Worm (Caenorhabditis elegans) whole organism, young adult: ENCODE data around the gene lin-52.

Source experiments
- F10E7.11 ChIP-seq: sonication (generic microtip); optimal IDR thresholded peaks from 2 replicates; lab custom pipeline; 2017; ENCODE audit warnings: mild to moderate bottlenecking, missing genetic modification characterization, moderate library complexity, missing compliant biosample characterization
- F57A8.1 ChIP-seq: fragments of 200-800 bp; sonication (Bioruptor generic); optimal IDR thresholded peaks from 2 replicates; lab custom pipeline; 2018; ENCODE audit warnings: mild to moderate bottlenecking, missing genetic modification characterization, moderate library complexity, missing compliant biosample characterization
- K12H6.12 ChIP-seq: fragments of 200-800 bp; sonication (Bioruptor generic); optimal IDR thresholded peaks from 2 replicates; lab custom pipeline; 2018; ENCODE audit warnings: mild to moderate bottlenecking, missing genetic modification characterization, missing compliant biosample characterization
- T26A5.8 ChIP-seq: sonication (generic microtip); optimal IDR thresholded peaks from 2 replicates; lab custom pipeline; 2016; ENCODE audit warnings: missing genetic modification characterization, missing compliant biosample characterization
- Y53G8AR.9 ChIP-seq: fragments of 200-800 bp; sonication (Bioruptor generic); conservative IDR thresholded peaks from 2 replicates; pipeline ENCODE4 v1.3.6; 2022; ENCODE audit warnings: missing genetic modification reagents, missing genetic modification characterization, missing compliant biosample characterization
- ZK185.1 ChIP-seq: sonication (generic microtip); optimal IDR thresholded peaks from 2 replicates; lab custom pipeline; 2016; ENCODE audit warnings: mild to moderate bottlenecking, missing genetic modification characterization, missing compliant biosample characterization; ENCODE audit not compliant: poor library complexity, severe bottlenecking
- ama-1 ChIP-seq, 3 experiments: fragments of 150-350 bp in 1 of 3; sonication (generic microtip) in 2 of 3; optimal IDR thresholded peaks; 2 replicates each; lab custom pipeline; 2014 to 2018; ENCODE audit warnings: missing biosample characterization in 2 of 3, missing genetic modification characterization in 2 of 3, missing genetic modification reagents in 2 of 3
- attf-5 ChIP-seq: fragments of 200-800 bp; sonication (Bioruptor generic); optimal IDR thresholded peaks from 2 replicates; lab custom pipeline; 2018; ENCODE audit warnings: mild to moderate bottlenecking, missing genetic modification characterization, missing compliant biosample characterization
- bed-1 ChIP-seq: fragments of 200-800 bp; sonication (Bioruptor generic); IDR thresholded peaks from 2 replicates; pipeline ENCODE4 v1.3.6; 2022; ENCODE audit warnings: missing genetic modification reagents, missing genetic modification characterization, missing compliant biosample characterization
- cebp-1 ChIP-seq, 2 experiments: fragments of 200-800 bp in 1 of 2; sonication (Bioruptor generic) in 1 of 2; sonication (generic microtip) in 1 of 2; IDR thresholded peaks in 1 of 2; optimal IDR thresholded peaks in 1 of 2; 2 replicates each; pipeline versions ENCODE4 v1.3.6 to Lab custom; 2017 to 2022; ENCODE audit warnings: missing compliant biosample characterization in 2 of 2, missing genetic modification characterization in 2 of 2, mild to moderate bottlenecking in 1 of 2, missing genetic modification reagents in 1 of 2, moderate library complexity in 1 of 2
- ceh-100 ChIP-seq: fragments of 200-800 bp; sonication (Bioruptor generic); IDR thresholded peaks from 2 replicates; pipeline ENCODE4 v1.3.6; 2022; ENCODE audit warnings: missing genetic modification reagents, missing genetic modification characterization, missing compliant biosample characterization
- ceh-79 ChIP-seq: sonication (generic microtip); optimal IDR thresholded peaks from 2 replicates; lab custom pipeline; 2017; ENCODE audit warnings: mild to moderate bottlenecking, missing genetic modification characterization, missing compliant biosample characterization
- ceh-91 ChIP-seq: fragments of 200-800 bp; sonication (Bioruptor generic); IDR thresholded peaks from 2 replicates; pipeline ENCODE4 v1.3.6; 2022; ENCODE audit warnings: missing genetic modification reagents, missing genetic modification characterization, missing compliant biosample characterization
- dox-1 ChIP-seq: fragments of 200-800 bp; sonication (Bioruptor generic); IDR thresholded peaks from 2 replicates; pipeline ENCODE4 v1.3.6; 2022; ENCODE audit warnings: missing genetic modification reagents, missing genetic modification characterization, missing compliant biosample characterization
- gei-17 ChIP-seq: fragments of 200-800 bp; sonication (Bioruptor generic); optimal IDR thresholded peaks from 2 replicates; lab custom pipeline; 2018; ENCODE audit warnings: mild to moderate bottlenecking, missing genetic modification characterization, missing compliant biosample characterization
- hlh-26 ChIP-seq: fragments of 200-800 bp; sonication (Bioruptor generic); conservative IDR thresholded peaks from 2 replicates; pipeline ENCODE4 v1.3.6; 2022; ENCODE audit warnings: missing genetic modification reagents, missing genetic modification characterization, missing compliant biosample characterization
- lag-1 ChIP-seq: fragments of 200-800 bp; sonication (Bioruptor generic); IDR thresholded peaks from 2 replicates; pipeline ENCODE4 v1.3.6; 2022; ENCODE audit warnings: missing genetic modification reagents, missing genetic modification characterization, missing compliant biosample characterization
- lin-35 ChIP-seq, 3 experiments: fragments of 150-350 bp in 2 of 3; sonication (generic microtip) in 1 of 3; optimal IDR thresholded peaks; 2 replicates each; lab custom pipeline; 2014 to 2018; ENCODE audit warnings: missing biosample characterization in 3 of 3, missing genetic modification characterization in 3 of 3, missing genetic modification reagents in 3 of 3
- lir-1 ChIP-seq: fragments of 200-800 bp; sonication (Bioruptor generic); conservative IDR thresholded peaks from 2 replicates; pipeline ENCODE4 v1.3.6; 2022; ENCODE audit warnings: missing genetic modification reagents, missing genetic modification characterization, missing compliant biosample characterization
- lsl-1 ChIP-seq: fragments of 200-800 bp; sonication (Bioruptor generic); optimal IDR thresholded peaks from 2 replicates; lab custom pipeline; 2018; ENCODE audit warnings: mild to moderate bottlenecking, missing genetic modification characterization, moderate library complexity, missing compliant biosample characterization
- madf-6 ChIP-seq: fragments of 200-800 bp; sonication (Bioruptor generic); IDR thresholded peaks from 2 replicates; pipeline ENCODE4 v1.3.6; 2022; ENCODE audit warnings: missing genetic modification reagents, missing genetic modification characterization, missing compliant biosample characterization
- madf-8 ChIP-seq: fragments of 200-800 bp; sonication (Bioruptor generic); conservative IDR thresholded peaks from 2 replicates; pipeline ENCODE4 v1.3.6; 2022; ENCODE audit warnings: missing genetic modification reagents, missing genetic modification characterization, missing compliant biosample characterization
- mes-4 ChIP-seq: sonication (generic microtip); optimal IDR thresholded peaks from 2 replicates; lab custom pipeline; 2016; ENCODE audit warnings: missing genotype, missing genetic modification characterization, missing compliant biosample characterization
- nfyb-1 ChIP-seq: fragments of 200-800 bp; sonication (Bioruptor generic); IDR thresholded peaks from 2 replicates; pipeline ENCODE4 v1.3.6; 2022; ENCODE audit warnings: missing genetic modification reagents, missing genetic modification characterization, missing compliant biosample characterization
- nhr-179 ChIP-seq: sonication (generic microtip); optimal IDR thresholded peaks from 2 replicates; lab custom pipeline; 2016; ENCODE audit warnings: mild to moderate bottlenecking, missing genetic modification characterization, missing compliant biosample characterization
- nhr-80 ChIP-seq: sonication (generic microtip); optimal IDR thresholded peaks from 2 replicates; lab custom pipeline; 2016; ENCODE audit warnings: missing genetic modification characterization, missing compliant biosample characterization
- snpc-3.4 ChIP-seq: sonication (generic microtip); optimal IDR thresholded peaks from 2 replicates; lab custom pipeline; 2017; ENCODE audit warnings: missing genetic modification characterization, mild to moderate bottlenecking, missing compliant biosample characterization, antibody characterized with exemption, moderate library complexity, missing genotype, missing genetic modification reagents
- tlf-1 ChIP-seq: fragments of 200-800 bp; sonication (Bioruptor generic); optimal IDR thresholded peaks from 2 replicates; lab custom pipeline; 2018; ENCODE audit warnings: mild to moderate bottlenecking, missing genetic modification characterization, missing compliant biosample characterization
- unc-130 ChIP-seq: sonication (generic microtip); optimal IDR thresholded peaks from 2 replicates; lab custom pipeline; 2016; ENCODE audit warnings: missing genetic modification reagents, missing genetic modification characterization, missing compliant biosample characterization
- zfh-2 ChIP-seq: fragments of 200-800 bp; sonication (Bioruptor generic); conservative IDR thresholded peaks from 2 replicates; pipeline ENCODE4 v1.3.6; 2022; ENCODE audit warnings: missing genetic modification reagents, missing genetic modification characterization, missing compliant biosample characterization
- zim-3 ChIP-seq: sonication (generic microtip); optimal IDR thresholded peaks from 2 replicates; lab custom pipeline; 2017; ENCODE audit warnings: mild to moderate bottlenecking, missing genetic modification characterization, moderate library complexity, missing compliant biosample characterization
- ztf-25 ChIP-seq: fragments of 200-800 bp; sonication (Bioruptor generic); IDR thresholded peaks from 2 replicates; pipeline ENCODE4 v1.3.6; 2022; ENCODE audit warnings: missing genetic modification reagents, missing genetic modification characterization, missing compliant biosample characterization
- ztf-26 ChIP-seq: sonication (generic microtip); optimal IDR thresholded peaks from 2 replicates; lab custom pipeline; 2017; ENCODE audit warnings: missing genetic modification characterization, missing compliant biosample characterization

The lin-52 gene

DNA sequence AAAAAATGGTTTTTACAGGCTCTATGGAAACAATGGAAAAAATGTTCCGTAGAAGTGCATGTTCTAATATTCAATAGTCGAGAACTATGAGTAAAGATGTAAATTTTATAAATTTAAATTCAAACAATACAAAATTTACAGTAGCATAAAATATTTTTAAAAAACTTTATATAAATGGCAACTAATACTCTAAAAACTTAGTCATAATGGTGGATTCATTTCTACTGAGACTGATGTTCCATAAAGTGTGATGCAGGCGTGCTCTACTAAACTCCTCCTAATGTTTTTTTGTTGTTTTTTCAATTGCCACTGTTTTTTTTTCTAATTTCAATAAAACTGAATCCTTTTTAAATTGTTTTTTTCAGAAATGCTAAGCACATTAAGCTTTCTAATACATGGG lies 16.4 kb downstream of the lin-52 start, which contains the start of gene gtap-2:
TSS of gene gtap-2 (plus strand) at position 366 of the 400 bp plus-strand sequence.
- peak; percentile 7 for TF ChIP-seq ZK185.1 (tag; lab: Kevin White, UChicago)
- TF ChIP-seq ztf-25 (GFP tag; lab: Robert Waterston, UW), result no peak
- TF ChIP-seq ceh-79 (tag; lab: Kevin White, UChicago), result no peak
- TF ChIP-seq nhr-179 (tag; lab: Kevin White, UChicago), result no peak
- TF ChIP-seq unc-130 (GFP tag; lab: Kevin White, UChicago), result no peak
- no peak for TF ChIP-seq lir-1 (GFP tag; lab: Robert Waterston, UW)
- peak; percentile 85 for TF ChIP-seq ceh-100

DNA sequence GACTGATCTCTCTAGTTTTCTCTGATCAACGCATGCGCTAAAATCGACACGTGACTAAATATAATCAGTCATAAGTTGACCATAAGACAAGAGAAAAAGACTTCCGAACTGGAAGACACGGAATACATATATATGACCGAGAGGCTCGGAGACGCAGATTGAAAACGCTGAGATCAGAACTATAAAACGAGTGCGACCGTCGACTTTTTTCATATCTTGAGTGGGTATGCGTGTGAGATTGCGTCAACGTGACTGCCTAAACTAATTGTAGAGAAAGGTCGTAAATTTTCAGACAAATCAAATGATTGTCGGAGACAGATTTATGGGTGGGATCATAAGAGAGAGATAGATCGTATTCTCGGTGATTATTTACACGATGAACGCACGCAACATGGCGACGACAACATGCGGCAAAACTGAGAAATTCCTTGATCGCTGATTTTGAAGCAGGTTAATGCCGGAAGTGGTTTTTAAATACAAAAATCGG lies 16.9 kb downstream of the lin-52 start:
- TF ChIP-seq mes-4 (tag; lab: Kevin White, UChicago) (no peak), lsl-1 (no peak), dox-1 (GFP tag; lab: Robert Waterston, UW) (no peak), tlf-1 (no peak), gei-17 (GFP tag; lab: Kevin White, UChicago) (no peak), ZK185.1 (tag; lab: Kevin White, UChicago) (no peak), F10E7.11 (tag; lab: Kevin White, UChicago) (no peak), zim-3 (tag; lab: Kevin White, UChicago) (no peak), nfyb-1 (GFP tag; lab: Robert Waterston, UW) (no peak), Y53G8AR.9 (GFP tag; lab: Robert Waterston, UW) (0 out of 2 replicates have a peak, but pooled peaks have one; percentile 15), T26A5.8 (no peak), madf-6 (GFP tag; lab: Robert Waterston, UW) (no peak), attf-5 (GFP tag; lab: Kevin White, UChicago) (peak; percentile 47), zfh-2 (GFP tag; lab: Robert Waterston, UW) (no peak), ztf-26 (peak; percentile 26), ama-1 (optimal IDR thresholded peaks at IDR 0.05; lab: Kevin White, UChicago) (peak; percentile 21), ama-1 (GFP tag; optimal IDR thresholded peaks at IDR 0.05; lab: Kevin White, UChicago) (no peak), hlh-26 (GFP tag; lab: Robert Waterston, UW) (no peak), cebp-1 (GFP tag; IDR thresholded peaks at IDR 0.05; lab: Robert Waterston, UW) (no peak), cebp-1 (tag; optimal IDR thresholded peaks at IDR 0.05; lab: Kevin White, UChicago) (peak; percentile 4), bed-1 (GFP tag; lab: Robert Waterston, UW) (no peak), lag-1 (no peak), nhr-80 (peak; percentile 51), ceh-91 (GFP tag; lab: Robert Waterston, UW) (no peak), K12H6.12 (tag; lab: Kevin White, UChicago) (no peak), lin-35 (GFP tag; optimal IDR thresholded peaks at IDR 0.05; lab: Kevin White, UChicago) (no peak), snpc-3.4 (tag; lab: Kevin White, UChicago) (no peak), madf-8 (GFP tag; lab: Robert Waterston, UW) (no peak)

ce11 chrIII:9806968-9807559 lies 17.5 kb downstream of the lin-52 start, which contains the start of gene ZK632.4:
Gene ZK632.4 (minus strand): TSS chrIII:9807454.
- TF ChIP-seq cebp-1 (GFP tag; IDR thresholded peaks at IDR 0.05; lab: Robert Waterston, UW), result no peak
- peak; percentile 41 for TF ChIP-seq cebp-1 (tag; optimal IDR thresholded peaks at IDR 0.05; lab: Kevin White, UChicago)
- TF ChIP-seq F57A8.1 (GFP tag; lab: Kevin White, UChicago), result no peak
